Fruit fly (Drosophila melanogaster): ENCODE results near the gene EMC5.

DNA sequence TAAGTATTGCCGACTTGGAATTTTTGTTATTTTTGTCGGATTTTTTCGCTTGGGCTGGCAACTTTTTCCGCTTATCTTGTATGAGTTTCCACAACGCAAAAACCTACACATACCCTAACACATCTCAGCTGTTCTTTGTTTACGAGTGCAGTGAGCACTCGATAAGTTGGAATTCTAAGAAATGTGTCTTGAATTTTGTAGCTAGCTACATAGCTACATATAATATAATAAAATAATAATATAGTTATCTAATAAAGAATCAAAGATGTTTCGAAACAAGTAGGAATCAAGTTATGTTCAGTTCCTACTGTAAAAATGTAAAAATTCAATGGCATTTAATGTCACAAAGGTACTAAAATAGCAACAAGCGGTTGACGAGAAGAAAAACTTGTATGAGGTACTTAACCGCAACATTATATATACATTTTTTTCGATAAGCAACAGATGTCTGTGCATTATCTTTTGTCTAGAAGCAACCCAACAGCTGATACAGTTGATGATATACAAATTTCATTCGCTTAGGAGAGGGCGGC is 30.3 kb upstream of the EMC5 start, which contains the start of gene Bhmt:
- TF ChIP-seq psq (optimal IDR thresholded peaks at IDR 0.05), result no peak
- no peak for TF ChIP-seq pan (optimal IDR thresholded peaks at IDR 0.05)
- TF ChIP-seq usp (GFP tag; optimal IDR thresholded peaks at IDR 0.05), result no peak
- no peak for TF ChIP-seq CG8478 (optimal IDR thresholded peaks at IDR 0.05)
